Fruit fly (Drosophila melanogaster): ENCODE data around the gene Fntb.

DNA sequence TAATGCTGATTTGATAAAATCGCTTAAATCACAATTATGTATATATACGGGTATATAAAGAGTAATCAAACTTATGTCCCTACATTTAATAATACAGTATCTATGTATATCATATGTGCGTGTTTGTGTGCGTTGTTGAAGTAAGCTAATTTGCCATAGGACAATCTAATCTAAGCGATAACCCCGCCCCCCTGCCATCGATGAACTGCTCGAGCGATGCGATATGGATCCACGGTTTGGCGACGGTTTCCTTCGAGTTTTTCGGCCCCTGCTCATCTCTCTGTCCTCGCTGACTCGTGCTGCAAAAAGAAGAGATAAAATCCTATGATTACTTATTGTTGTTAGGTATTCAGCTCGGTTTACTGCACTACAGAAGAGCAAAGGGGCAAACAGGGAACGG is 14.0 kb downstream of the Fntb start:
- TF ChIP-seq az2 (GFP tag; optimal IDR thresholded peaks at IDR 0.05) (no peak), dimm (GFP tag; IDR thresholded peaks at IDR 0.05) (no peak), CG7357 (GFP tag; IDR thresholded peaks at IDR 0.05) (no peak), usp (GFP tag; optimal IDR thresholded peaks at IDR 0.05) (no peak)

Data from whole organism, embryonic.